Fruit fly (Drosophila melanogaster) whole organism, embryonic: ENCODE data around the gene rho-6.

Source experiments
- Ada2b ChIP-seq: fragments of 200-800 bp; sonication (Bioruptor generic); IDR thresholded peaks from 2 replicates; pipeline ENCODE4 v1.3.6; 2022; ENCODE audit warnings: missing biosample characterization, missing genetic modification characterization
- Adf1 ChIP-seq: fragments of 200-800 bp; sonication (Bioruptor generic); IDR thresholded peaks from 2 replicates; pipeline ENCODE4 v1.3.6; 2022; ENCODE audit warnings: missing biosample characterization, missing genetic modification characterization
- CG11696 ChIP-seq: fragments of 200-800 bp; sonication (Bioruptor generic); IDR thresholded peaks from 2 replicates; pipeline ENCODE4 v1.3.6; 2022; ENCODE audit warnings: missing biosample characterization, missing genetic modification characterization
- CG12391 ChIP-seq: fragments of 200-800 bp; sonication (Bioruptor generic); optimal IDR thresholded peaks from 3 replicates; lab custom pipeline; 2018; ENCODE audit warnings: missing biosample characterization, mild to moderate bottlenecking, missing genetic modification characterization, moderate library complexity
- CG13123 ChIP-seq: fragments of 200-800 bp; sonication (Bioruptor generic); optimal IDR thresholded peaks from 2 replicates; lab custom pipeline; 2016; ENCODE audit warnings: missing biosample characterization, missing genetic modification characterization
- CG15601 ChIP-seq: fragments of 200-800 bp; sonication (Bioruptor generic); optimal IDR thresholded peaks from 3 replicates; lab custom pipeline; 2019; ENCODE audit warnings: missing biosample characterization, mild to moderate bottlenecking, missing genetic modification characterization, moderate library complexity
- CG16813 ChIP-seq: fragments of 200-800 bp; sonication (Bioruptor generic); IDR thresholded peaks from 3 replicates; pipeline ENCODE4 v1.3.6; 2022; ENCODE audit warnings: missing biosample characterization, missing genetic modification characterization; ENCODE audit not compliant: partially characterized antibody
- CG18262 ChIP-seq: fragments of 200-800 bp; optimal IDR thresholded peaks from 3 replicates; lab custom pipeline; 2019; ENCODE audit warnings: missing biosample characterization, mild to moderate bottlenecking, missing genetic modification characterization, moderate library complexity
- CG2116 ChIP-seq: fragments of 200-800 bp; sonication (Bioruptor generic); optimal IDR thresholded peaks from 3 replicates; lab custom pipeline; 2018; ENCODE audit warnings: missing biosample characterization, mild to moderate bottlenecking, missing genetic modification characterization
- CG2129 ChIP-seq: fragments of 200-800 bp; sonication (Bioruptor generic); IDR thresholded peaks from 2 replicates; pipeline ENCODE4 v1.3.6; 2022; ENCODE audit warnings: missing biosample characterization, missing genetic modification characterization; ENCODE audit not compliant: partially characterized antibody
- CG2889 ChIP-seq: fragments of 200-800 bp; sonication (Bioruptor generic); IDR thresholded peaks from 3 replicates; pipeline ENCODE4 v1.3.6; 2022; ENCODE audit warnings: missing biosample characterization, missing genetic modification characterization
- CG33557 ChIP-seq: fragments of 200-800 bp; sonication (Bioruptor generic); optimal IDR thresholded peaks from 2 replicates; lab custom pipeline; 2019; ENCODE audit warnings: missing biosample characterization, mild to moderate bottlenecking, missing genetic modification characterization, moderate library complexity
- CG3407 ChIP-seq: fragments of 200-800 bp; sonication (Bioruptor generic); optimal IDR thresholded peaks from 2 replicates; lab custom pipeline; 2018; ENCODE audit warnings: missing biosample characterization, mild to moderate bottlenecking, missing genetic modification characterization
- CG3726 ChIP-seq: fragments of 200-800 bp; sonication (Bioruptor generic); IDR thresholded peaks from 3 replicates; pipeline ENCODE4, ENCODE4 v1.3.6; 2022; ENCODE audit warnings: missing biosample characterization, missing genetic modification characterization
- CG4360 ChIP-seq: fragments of 200-800 bp; sonication (Bioruptor generic); IDR thresholded peaks from 2 replicates; pipeline ENCODE4 v1.3.6; 2022; ENCODE audit warnings: missing biosample characterization, missing genetic modification characterization
- CG6175 ChIP-seq: fragments of 200-800 bp; sonication (Bioruptor generic); IDR thresholded peaks from 3 replicates; pipeline ENCODE4 v1.3.6; 2022; ENCODE audit warnings: missing biosample characterization, missing genetic modification characterization
- CG7271 ChIP-seq: fragments of 200-800 bp; sonication (Bioruptor generic); optimal IDR thresholded peaks from 2 replicates; lab custom pipeline; 2018; ENCODE audit warnings: missing biosample characterization, mild to moderate bottlenecking, missing genetic modification characterization, moderate library complexity
- CG9609 ChIP-seq: fragments of 200-800 bp; sonication (Bioruptor generic); optimal IDR thresholded peaks from 3 replicates; lab custom pipeline; 2016; ENCODE audit warnings: missing biosample characterization, missing genetic modification characterization
- Doc3 ChIP-seq: fragments of 200-800 bp; sonication (Bioruptor generic); IDR thresholded peaks from 3 replicates; pipeline ENCODE4 v1.3.6; 2022; ENCODE audit warnings: missing biosample characterization, missing genetic modification characterization; ENCODE audit not compliant: partially characterized antibody
- Dp ChIP-seq: fragments of 200-800 bp; sonication (Bioruptor generic); optimal IDR thresholded peaks from 2 replicates; lab custom pipeline; 2018; ENCODE audit warnings: missing biosample characterization, mild to moderate bottlenecking, missing genetic modification characterization, moderate library complexity
- Ets65A ChIP-seq: fragments of 200-800 bp; sonication (Bioruptor generic); peaks from one replicate; lab custom pipeline; 2016; ENCODE audit warnings: missing biosample characterization, missing genetic modification characterization
- Gsc ChIP-seq: fragments of 200-800 bp; sonication (Bioruptor generic); IDR thresholded peaks from 2 replicates; pipeline ENCODE4 v1.3.6; 2022; ENCODE audit warnings: missing biosample characterization, missing genetic modification characterization
- Hey ChIP-seq: fragments of 200-800 bp; sonication (Bioruptor generic); optimal IDR thresholded peaks from 3 replicates; lab custom pipeline; 2018; ENCODE audit warnings: missing biosample characterization, mild to moderate bottlenecking, missing genetic modification characterization
- HmgD ChIP-seq: fragments of 200-800 bp; sonication (Bioruptor generic); optimal IDR thresholded peaks from 3 replicates; lab custom pipeline; 2016; ENCODE audit warnings: missing biosample characterization, missing genetic modification characterization
- PHDP ChIP-seq: fragments of 200-800 bp; sonication (Bioruptor generic); optimal IDR thresholded peaks from 3 replicates; lab custom pipeline; 2018; ENCODE audit warnings: missing biosample characterization, mild to moderate bottlenecking, missing genetic modification characterization, moderate library complexity
- Rfx ChIP-seq: fragments of 200-800 bp; sonication (Bioruptor generic); IDR thresholded peaks from 2 replicates; pipeline ENCODE4 v1.3.6; 2022; ENCODE audit warnings: missing biosample characterization, missing genetic modification characterization
- Scr ChIP-seq: fragments of 200-800 bp; sonication (Bioruptor generic); IDR thresholded peaks from 2 replicates; pipeline ENCODE4 v1.3.6; 2022; ENCODE audit warnings: missing biosample characterization, missing genetic modification characterization; ENCODE audit not compliant: partially characterized antibody
- Side ChIP-seq: fragments of 200-800 bp; sonication (Bioruptor generic); optimal IDR thresholded peaks from 2 replicates; lab custom pipeline; 2016; ENCODE audit warnings: missing biosample characterization, missing genetic modification characterization
- Sox100B ChIP-seq: fragments of 200-800 bp; sonication (Bioruptor generic); optimal IDR thresholded peaks from 3 replicates; lab custom pipeline; 2018; ENCODE audit warnings: missing biosample characterization, mild to moderate bottlenecking, missing genetic modification characterization
- al ChIP-seq: fragments of 200-800 bp; sonication (Bioruptor generic); IDR thresholded peaks from 2 replicates; pipeline ENCODE4 v1.3.6; 2022; ENCODE audit warnings: missing biosample characterization, missing genetic modification characterization
- az2 ChIP-seq: fragments of 200-800 bp; sonication (Bioruptor generic); optimal IDR thresholded peaks from 3 replicates; lab custom pipeline; 2016; ENCODE audit warnings: missing biosample characterization, missing genetic modification characterization
- br ChIP-seq: fragments of >200 bp; optimal IDR thresholded peaks from 2 replicates; lab custom pipeline; 2017
- eve ChIP-seq, 2 experiments: fragments of >200 bp; optimal IDR thresholded peaks; 2 replicates each; lab custom pipeline; 2017; ENCODE audit warnings: missing biosample characterization in 2 of 2, missing genetic modification characterization in 2 of 2
- exex ChIP-seq: fragments of 200-800 bp; sonication (Bioruptor generic); optimal IDR thresholded peaks from 4 replicates; lab custom pipeline; 2018; ENCODE audit warnings: missing biosample characterization, mild to moderate bottlenecking, missing genetic modification characterization, moderate library complexity
- fd3F ChIP-seq: fragments of 200-800 bp; sonication (Bioruptor generic); optimal IDR thresholded peaks from 2 replicates; lab custom pipeline; 2018; ENCODE audit warnings: missing biosample characterization, mild to moderate bottlenecking, missing genetic modification characterization, moderate library complexity
- fru ChIP-seq: fragments of >200 bp; optimal IDR thresholded peaks from 2 replicates; lab custom pipeline; 2017
- h ChIP-seq: fragments of >200 bp; optimal IDR thresholded peaks from 2 replicates; lab custom pipeline; 2017
- hkb ChIP-seq, 2 experiments: fragments of 200-800 bp in 1 of 2; fragments of >200 bp in 1 of 2; sonication (Bioruptor generic) in 1 of 2; IDR thresholded peaks in 1 of 2; optimal IDR thresholded peaks in 1 of 2; 2 replicates each; pipeline versions ENCODE4 v1.3.6 to Lab custom; 2017 to 2022; ENCODE audit warnings: missing biosample characterization in 1 of 2, missing genetic modification characterization in 1 of 2
- insv ChIP-seq, 2 experiments: fragments of 200-800 bp; sonication (Bioruptor generic); optimal IDR thresholded peaks; 3 replicates each; lab custom pipeline; 2016 to 2018; ENCODE audit warnings: missing biosample characterization in 2 of 2, missing genetic modification characterization in 2 of 2
- inv ChIP-seq: fragments of 200-800 bp; sonication (Bioruptor generic); IDR thresholded peaks from 2 replicates; pipeline ENCODE4 v1.3.6; 2022; ENCODE audit warnings: missing biosample characterization, missing genetic modification characterization; ENCODE audit not compliant: partially characterized antibody
- kay ChIP-seq: fragments of 200-800 bp; sonication (Bioruptor generic); optimal IDR thresholded peaks from 2 replicates; lab custom pipeline; 2016; ENCODE audit warnings: missing biosample characterization, missing genetic modification characterization
- mam ChIP-seq: fragments of 200-800 bp; sonication (Bioruptor generic); optimal IDR thresholded peaks from 3 replicates; lab custom pipeline; 2016; ENCODE audit warnings: missing biosample characterization, missing genetic modification characterization
- nmo ChIP-seq: fragments of 200-800 bp; sonication (Bioruptor generic); optimal IDR thresholded peaks from 2 replicates; lab custom pipeline; 2018; ENCODE audit warnings: missing biosample characterization, mild to moderate bottlenecking, missing genetic modification characterization, moderate library complexity
- sisA ChIP-seq: fragments of 200-800 bp; sonication (Bioruptor generic); IDR thresholded peaks from 2 replicates; pipeline ENCODE4 v1.3.6; 2022; ENCODE audit warnings: missing biosample characterization, missing genetic modification characterization
- sqz ChIP-seq: fragments of 200-800 bp; sonication (Bioruptor generic); optimal IDR thresholded peaks from 3 replicates; lab custom pipeline; 2018; ENCODE audit warnings: missing biosample characterization, mild to moderate bottlenecking, missing genetic modification characterization
- tna ChIP-seq: fragments of 200-800 bp; sonication (Bioruptor generic); IDR thresholded peaks from 2 replicates; pipeline ENCODE4 v1.3.6; 2022; ENCODE audit warnings: missing biosample characterization, missing genetic modification characterization; ENCODE audit not compliant: partially characterized antibody
- ttk ChIP-seq: fragments of 200-800 bp; sonication (Bioruptor generic); IDR thresholded peaks from 2 replicates; pipeline ENCODE4 v2.1.2; 2022; ENCODE audit warnings: missing biosample characterization, missing genetic modification characterization
- tup ChIP-seq: fragments of 200-800 bp; sonication (Bioruptor generic); optimal IDR thresholded peaks from 2 replicates; lab custom pipeline; 2016; ENCODE audit warnings: missing biosample characterization, mild to moderate bottlenecking, missing genetic modification characterization, moderate library complexity
- unc-4 ChIP-seq: fragments of 200-800 bp; sonication (Bioruptor generic); IDR thresholded peaks from 2 replicates; pipeline ENCODE4 v1.3.6; 2022; ENCODE audit warnings: missing biosample characterization, missing genetic modification characterization; ENCODE audit not compliant: partially characterized antibody

Gene rho-6

dm6 chr2L:12108779-12109564 is 24.2 kb downstream of the rho-6 start, which contains the start of the genes Rab6 and Phae1 (continued):
- TF ChIP-seq kay (GFP tag; lab: Kevin White, UChicago) (peak; percentile 94), tna (GFP tag; lab: Robert Waterston, UW) (peak; percentile 55; the same call in 1 of the 2 replicates), CG15601 (tag; lab: Kevin White, UChicago) (peak; percentile 22), Adf1 (GFP tag; lab: Robert Waterston, UW) (no peak), CG18262 (tag; lab: Kevin White, UChicago) (peak; percentile 13), nmo (GFP tag; lab: Kevin White, UChicago) (peak; percentile 44), Rfx (GFP tag; lab: Robert Waterston, UW) (no peak; the same call in 1 of the 2 replicates), insv (GFP tag; optimal IDR thresholded peaks at IDR 0.05; lab: Kevin White, UChicago) (no peak), CG3726 (no peak), CG7271 (no peak), CG4360 (GFP tag; lab: Robert Waterston, UW) (no peak), CG11696 (GFP tag; lab: Robert Waterston, UW) (no peak), az2 (GFP tag; lab: Kevin White, UChicago) (no peak), fru (lab: Kevin White, UChicago) (no peak), Scr (peak; percentile 84), CG2889 (no peak), CG6175 (GFP tag; lab: Robert Waterston, UW) (no peak), al (GFP tag; lab: Robert Waterston, UW) (no peak), h (lab: Kevin White, UChicago) (no peak), eve (GFP tag; optimal IDR thresholded peaks at IDR 0.05; lab: Kevin White, UChicago) (no peak), CG33557 (GFP tag; lab: Kevin White, UChicago) (no peak), sisA (GFP tag; lab: Robert Waterston, UW) (no peak), CG16813 (GFP tag; lab: Robert Waterston, UW) (peak; percentile 73), Hey (tag; lab: Kevin White, UChicago) (peak; percentile 50), ttk (no peak), HmgD (GFP tag; lab: Kevin White, UChicago) (no peak), inv (GFP tag; lab: Robert Waterston, UW) (peak; percentile 72; the same call in 1 of the 2 replicates), CG2129 (GFP tag; lab: Robert Waterston, UW) (peak; percentile 55; the same call in 1 of the 2 replicates), fd3F (GFP tag; lab: Kevin White, UChicago) (no peak), CG2116 (peak; percentile 85), unc-4 (peak; percentile 83), exex (tag; lab: Kevin White, UChicago) (peak; percentile 87), PHDP (tag; lab: Kevin White, UChicago) (peak; percentile 14), Ada2b (GFP tag; lab: Robert Waterston, UW) (no peak), Dp (GFP tag; lab: Kevin White, UChicago) (peak; percentile 67), CG3407 (GFP tag; lab: Kevin White, UChicago) (no peak), CG12391 (tag; lab: Kevin White, UChicago) (peak; percentile 20), Ets65A (GFP tag; lab: Kevin White, UChicago) (no peak), Sox100B (no peak), br (lab: Kevin White, UChicago) (no peak), hkb (optimal IDR thresholded peaks at IDR 0.05; lab: Kevin White, UChicago) (no peak), hkb (GFP tag; IDR thresholded peaks at IDR 0.05; lab: Robert Waterston, UW) (0 out of 2 replicates have a peak, but pooled peaks have one; percentile 34), CG9609 (GFP tag; lab: Kevin White, UChicago) (no peak), sqz (GFP tag; lab: Kevin White, UChicago) (no peak), tup (GFP tag; lab: Kevin White, UChicago) (no peak), Doc3 (peak; percentile 74; the same call in 2 of the 3 replicates), mam (GFP tag; lab: Kevin White, UChicago) (no peak), Gsc (no peak), Side (GFP tag; lab: Kevin White, UChicago) (peak; percentile 33), CG13123 (GFP tag; lab: Kevin White, UChicago) (no peak)
